Fruit fly (Drosophila melanogaster) whole organism, embryonic: ENCODE measurements around the gene CG44008.

Source experiments
- ATbp ChIP-seq: fragments of 200-800 bp; sonication (Bioruptor generic); optimal IDR thresholded peaks from 2 replicates; lab custom pipeline; 2017; ENCODE audit warnings: missing biosample characterization, mild to moderate bottlenecking, missing genetic modification characterization, missing genetic modification reagents
- Aef1 ChIP-seq: fragments of 200-800 bp; sonication (Bioruptor generic); IDR thresholded peaks from 3 replicates; pipeline ENCODE4 v1.3.6; 2022; ENCODE audit warnings: missing biosample characterization, missing genetic modification characterization
- B-H2 ChIP-seq: fragments of 200-800 bp; sonication (Bioruptor generic); optimal IDR thresholded peaks from 2 replicates; lab custom pipeline; 2018; ENCODE audit warnings: missing biosample characterization, mild to moderate bottlenecking, missing genetic modification characterization
- CG10543 ChIP-seq: fragments of 200-800 bp; sonication (Bioruptor generic); optimal IDR thresholded peaks from 3 replicates; lab custom pipeline; 2017; ENCODE audit warnings: missing biosample characterization, mild to moderate bottlenecking, missing genetic modification characterization, moderate library complexity
- CG11560 ChIP-seq: fragments of 200-800 bp; sonication (Bioruptor generic); IDR thresholded peaks from 3 replicates; pipeline ENCODE4 v1.3.6; 2022; ENCODE audit warnings: missing biosample characterization, missing genetic modification characterization
- CG12942 ChIP-seq: fragments of 200-800 bp; sonication (Bioruptor generic); optimal IDR thresholded peaks from 3 replicates; lab custom pipeline; 2016; ENCODE audit warnings: missing biosample characterization, missing genetic modification characterization
- CG15514 ChIP-seq: fragments of 200-800 bp; sonication (Bioruptor generic); optimal IDR thresholded peaks from 3 replicates; lab custom pipeline; 2017; ENCODE audit warnings: missing biosample characterization, missing genetic modification characterization, mild to moderate bottlenecking, moderate library complexity, missing genetic modification reagents
- CG1602 ChIP-seq: fragments of 200-800 bp; sonication (Bioruptor generic); optimal IDR thresholded peaks from 3 replicates; lab custom pipeline; 2016; ENCODE audit warnings: missing biosample characterization, missing genetic modification characterization
- CG17359 ChIP-seq: fragments of 200-800 bp; sonication (Bioruptor generic); optimal IDR thresholded peaks from 3 replicates; lab custom pipeline; 2018; ENCODE audit warnings: missing biosample characterization, mild to moderate bottlenecking, missing genetic modification characterization, moderate library complexity
- CG18764 ChIP-seq: fragments of 200-800 bp; sonication (Bioruptor generic); optimal IDR thresholded peaks from 3 replicates; lab custom pipeline; 2016; ENCODE audit warnings: missing biosample characterization, missing genetic modification characterization
- CG2116 ChIP-seq: fragments of 200-800 bp; sonication (Bioruptor generic); optimal IDR thresholded peaks from 3 replicates; lab custom pipeline; 2018; ENCODE audit warnings: missing biosample characterization, mild to moderate bottlenecking, missing genetic modification characterization
- CG30403 ChIP-seq: fragments of 200-800 bp; sonication (Bioruptor generic); optimal IDR thresholded peaks from 3 replicates; lab custom pipeline; 2016; ENCODE audit warnings: missing biosample characterization, missing genetic modification characterization
- CG31441 ChIP-seq: fragments of 200-800 bp; sonication (Bioruptor generic); IDR thresholded peaks from 2 replicates; pipeline ENCODE4 v1.3.6; 2022; ENCODE audit warnings: missing biosample characterization, missing genetic modification characterization
- CG6272 ChIP-seq: fragments of 200-800 bp; sonication (Bioruptor generic); IDR thresholded peaks from 2 replicates; pipeline ENCODE4 v1.3.6; 2022; ENCODE audit warnings: missing biosample characterization, missing genetic modification characterization
- CG6791 ChIP-seq: fragments of 200-800 bp; sonication (Bioruptor generic); IDR thresholded peaks from 3 replicates; pipeline ENCODE4 v1.3.6; 2022; ENCODE audit warnings: missing biosample characterization, missing genetic modification characterization; ENCODE audit not compliant: partially characterized antibody
- CG9609 ChIP-seq: fragments of 200-800 bp; sonication (Bioruptor generic); optimal IDR thresholded peaks from 3 replicates; lab custom pipeline; 2016; ENCODE audit warnings: missing biosample characterization, missing genetic modification characterization
- CG9817 ChIP-seq: fragments of 200-800 bp; sonication (Bioruptor generic); optimal IDR thresholded peaks from 2 replicates; lab custom pipeline; 2018; ENCODE audit warnings: missing biosample characterization, mild to moderate bottlenecking, missing genetic modification characterization, moderate library complexity
- Camta ChIP-seq: fragments of 200-800 bp; sonication (Bioruptor generic); optimal IDR thresholded peaks from 2 replicates; lab custom pipeline; 2016; ENCODE audit warnings: missing biosample characterization, missing genetic modification characterization
- CoRest ChIP-seq: fragments of 200-800 bp; sonication (Bioruptor generic); optimal IDR thresholded peaks from 3 replicates; lab custom pipeline; 2018; ENCODE audit warnings: missing biosample characterization, mild to moderate bottlenecking, missing genetic modification characterization, moderate library complexity
- D19A ChIP-seq: fragments of 200-800 bp; optimal IDR thresholded peaks from 3 replicates; lab custom pipeline; 2019; ENCODE audit warnings: missing biosample characterization, mild to moderate bottlenecking, missing genetic modification characterization, moderate library complexity
- Dbx ChIP-seq: fragments of 200-800 bp; sonication (Bioruptor generic); IDR thresholded peaks from 3 replicates; pipeline ENCODE4 v1.3.6; 2022; ENCODE audit warnings: missing biosample characterization, missing genetic modification characterization
- H15 ChIP-seq: fragments of 200-800 bp; sonication (Bioruptor generic); IDR thresholded peaks from 3 replicates; pipeline ENCODE4 v1.3.6; 2022; ENCODE audit warnings: missing biosample characterization, missing genetic modification characterization
- HHEX ChIP-seq: fragments of 200-800 bp; sonication (Bioruptor generic); optimal IDR thresholded peaks from 3 replicates; lab custom pipeline; 2017; ENCODE audit warnings: missing biosample characterization, mild to moderate bottlenecking, missing genetic modification characterization, missing genetic modification reagents
- HLH54F ChIP-seq: fragments of 200-800 bp; sonication (Bioruptor generic); optimal IDR thresholded peaks from 3 replicates; lab custom pipeline; 2016; ENCODE audit warnings: missing biosample characterization, missing genetic modification characterization
- Hand ChIP-seq: fragments of 200-800 bp; sonication (Bioruptor generic); optimal IDR thresholded peaks from 2 replicates; lab custom pipeline; 2017; ENCODE audit warnings: mild to moderate bottlenecking, missing biosample characterization, missing genetic modification reagents, missing genetic modification characterization
- Hmr ChIP-seq: fragments of 200-800 bp; sonication (Bioruptor generic); optimal IDR thresholded peaks from 3 replicates; lab custom pipeline; 2017; ENCODE audit warnings: mild to moderate bottlenecking, missing biosample characterization, missing genetic modification reagents, missing genetic modification characterization
- Hr39 ChIP-seq: fragments of >200 bp; optimal IDR thresholded peaks from 2 replicates; lab custom pipeline; 2017
- Meics ChIP-seq: fragments of 200-800 bp; sonication (Bioruptor generic); optimal IDR thresholded peaks from 2 replicates; lab custom pipeline; 2017; ENCODE audit warnings: missing biosample characterization, mild to moderate bottlenecking, missing genetic modification characterization
- NFAT ChIP-seq: fragments of 200-800 bp; sonication (Bioruptor generic); IDR thresholded peaks from 2 replicates; pipeline ENCODE4 v1.3.6; 2022; ENCODE audit warnings: missing biosample characterization, missing genetic modification characterization
- Nf-YC ChIP-seq: fragments of 200-800 bp; optimal IDR thresholded peaks from 3 replicates; lab custom pipeline; 2019; ENCODE audit warnings: missing biosample characterization, mild to moderate bottlenecking, missing genetic modification characterization, moderate library complexity
- Sox102F ChIP-seq: fragments of 200-800 bp; sonication (Bioruptor generic); optimal IDR thresholded peaks from 2 replicates; lab custom pipeline; 2018; ENCODE audit warnings: missing biosample characterization, mild to moderate bottlenecking, missing genetic modification characterization, moderate library complexity
- Sry-δ ChIP-seq: fragments of 200-800 bp; sonication (Bioruptor generic); optimal IDR thresholded peaks from 2 replicates; lab custom pipeline; 2016; ENCODE audit warnings: missing biosample characterization, missing genetic modification characterization
- Taf1 ChIP-seq: fragments of 200-800 bp; sonication (Bioruptor generic); IDR thresholded peaks from 2 replicates; pipeline ENCODE4 v1.3.6; 2022; ENCODE audit warnings: missing biosample characterization, missing genetic modification characterization
- Trl ChIP-seq, 3 experiments: fragments of >200 bp in 2 of 3; fragments of 200-800 bp in 1 of 3; sonication (Bioruptor generic) in 1 of 3; optimal IDR thresholded peaks; 2 replicates in 1 of 3; 3 replicates in 2 of 3; lab custom pipeline; 2016 to 2017; ENCODE audit warnings: missing biosample characterization in 1 of 3, missing genetic modification characterization in 1 of 3
- Xbp1 ChIP-seq: fragments of 200-800 bp; sonication (Bioruptor generic); optimal IDR thresholded peaks from 3 replicates; lab custom pipeline; 2016; ENCODE audit warnings: missing biosample characterization, mild to moderate bottlenecking, missing genetic modification characterization
- bab2 ChIP-seq: fragments of 200-800 bp; sonication (Bioruptor generic); optimal IDR thresholded peaks from 2 replicates; lab custom pipeline; 2016; ENCODE audit warnings: missing biosample characterization, missing genetic modification characterization
- bcd ChIP-seq: fragments of 200-800 bp; sonication (Bioruptor generic); optimal IDR thresholded peaks from 2 replicates; lab custom pipeline; 2017; ENCODE audit warnings: missing biosample characterization, mild to moderate bottlenecking, missing genetic modification characterization
- btn ChIP-seq: fragments of 200-800 bp; sonication (Bioruptor generic); optimal IDR thresholded peaks from 2 replicates; lab custom pipeline; 2016; ENCODE audit warnings: missing biosample characterization, missing genetic modification characterization
- dimm ChIP-seq: fragments of 200-800 bp; sonication (Bioruptor generic); IDR thresholded peaks from 2 replicates; pipeline ENCODE4 v1.3.6; 2022; ENCODE audit warnings: missing biosample characterization, missing genetic modification characterization
- dm ChIP-seq: fragments of 200-800 bp; sonication (Bioruptor generic); optimal IDR thresholded peaks from 3 replicates; lab custom pipeline; 2016; ENCODE audit warnings: missing biosample characterization, missing genetic modification characterization
- emc ChIP-seq: fragments of 200-800 bp; sonication (Bioruptor generic); optimal IDR thresholded peaks from 2 replicates; lab custom pipeline; 2016; ENCODE audit warnings: missing biosample characterization, missing genetic modification characterization
- ems ChIP-seq: fragments of 200-800 bp; sonication (Bioruptor generic); optimal IDR thresholded peaks from 3 replicates; lab custom pipeline; 2016; ENCODE audit warnings: missing biosample characterization, missing genetic modification characterization
- her ChIP-seq: fragments of 200-800 bp; sonication (Bioruptor generic); optimal IDR thresholded peaks from 2 replicates; lab custom pipeline; 2016; ENCODE audit warnings: missing biosample characterization, missing genetic modification characterization
- hkb ChIP-seq, 2 experiments: fragments of 200-800 bp in 1 of 2; fragments of >200 bp in 1 of 2; sonication (Bioruptor generic) in 1 of 2; IDR thresholded peaks in 1 of 2; optimal IDR thresholded peaks in 1 of 2; 2 replicates each; pipeline versions ENCODE4 v1.3.6 to Lab custom; 2017 to 2022; ENCODE audit warnings: missing biosample characterization in 1 of 2, missing genetic modification characterization in 1 of 2
- ind ChIP-seq: fragments of 200-800 bp; sonication (Bioruptor generic); optimal IDR thresholded peaks from 3 replicates; lab custom pipeline; 2016; ENCODE audit warnings: missing biosample characterization, missing genetic modification characterization
- pho ChIP-seq: fragments of 200-800 bp; sonication (Bioruptor generic); optimal IDR thresholded peaks from 2 replicates; lab custom pipeline; 2016; ENCODE audit warnings: missing biosample characterization, missing genetic modification characterization
- pnt ChIP-seq: fragments of 200-800 bp; sonication (Bioruptor generic); optimal IDR thresholded peaks from 3 replicates; lab custom pipeline; 2016; ENCODE audit warnings: missing biosample characterization, missing genetic modification characterization
- repo ChIP-seq: fragments of 200-800 bp; sonication (Bioruptor generic); optimal IDR thresholded peaks from 2 replicates; lab custom pipeline; 2016; ENCODE audit warnings: missing biosample characterization, missing genetic modification characterization
- sob ChIP-seq: fragments of 200-800 bp; sonication (Bioruptor generic); IDR thresholded peaks from 2 replicates; pipeline ENCODE4 v1.3.6; 2022; ENCODE audit warnings: missing biosample characterization, missing genetic modification characterization
- stwl ChIP-seq: fragments of 200-800 bp; sonication (Bioruptor generic); optimal IDR thresholded peaks from 3 replicates; lab custom pipeline; 2018; ENCODE audit warnings: missing biosample characterization, mild to moderate bottlenecking, missing genetic modification characterization, moderate library complexity
- zfh1 ChIP-seq: fragments of 200-800 bp; sonication (Bioruptor generic); IDR thresholded peaks from 3 replicates; pipeline ENCODE4 v1.3.6; 2022; ENCODE audit warnings: missing biosample characterization, missing genetic modification characterization

The CG44008 gene

dm6 chr2L:11829277-11829676, 13.0 kb downstream of the CG44008 start, which contains the start of gene esc (continued):
- TF ChIP-seq sob (GFP tag; lab: Robert Waterston, UW) (peak; percentile 61; the same call in 1 of the 2 replicates), ATbp (GFP tag; lab: Kevin White, UChicago) (no peak), emc (GFP tag; lab: Kevin White, UChicago) (peak; percentile 3), stwl (tag; lab: Kevin White, UChicago) (peak; percentile 98), CG18764 (GFP tag; lab: Kevin White, UChicago) (peak; percentile 2), repo (GFP tag; lab: Kevin White, UChicago) (no peak), CG10543 (GFP tag; lab: Kevin White, UChicago) (no peak), B-H2 (GFP tag; lab: Kevin White, UChicago) (no peak), hkb (optimal IDR thresholded peaks at IDR 0.05; lab: Kevin White, UChicago) (peak; percentile 9), hkb (GFP tag; IDR thresholded peaks at IDR 0.05; lab: Robert Waterston, UW) (no peak), CG9609 (peak; percentile 49), CG30403 (GFP tag; lab: Kevin White, UChicago) (peak; percentile 45), CG2116 (peak; percentile 46), ems (GFP tag; lab: Kevin White, UChicago) (peak; percentile 25), Nf-YC (tag; lab: Kevin White, UChicago) (no peak), H15 (GFP tag; lab: Robert Waterston, UW) (no peak), HHEX (GFP tag; lab: Kevin White, UChicago) (no peak), CG6791 (GFP tag; lab: Robert Waterston, UW) (peak; percentile 64; the same call in 2 of the 3 replicates), bcd (GFP tag; lab: Kevin White, UChicago) (peak; percentile 26), zfh1 (GFP tag; lab: Robert Waterston, UW) (peak; percentile 39; the same call in 1 of the 3 replicates), Trl (optimal IDR thresholded peaks at IDR 0.05; lab: Kevin White, UChicago) (no peak), Trl (GFP tag; optimal IDR thresholded peaks at IDR 0.05; lab: Kevin White, UChicago) (peak; percentile 18), CG12942 (peak; percentile 29), pho (peak; percentile 29), dimm (GFP tag; lab: Robert Waterston, UW) (no peak), CG9817 (tag; lab: Kevin White, UChicago) (peak; percentile 23), pnt (GFP tag; lab: Kevin White, UChicago) (no peak), Hand (no peak), CG6272 (no peak), NFAT (GFP tag; lab: Robert Waterston, UW) (peak; percentile 4; the same call in 1 of the 2 replicates), btn (GFP tag; lab: Kevin White, UChicago) (peak; percentile 5), CoRest (tag; lab: Kevin White, UChicago) (peak; percentile 49), Meics (GFP tag; lab: Kevin White, UChicago) (no peak), CG11560 (tag; lab: Robert Waterston, UW) (no peak), CG15514 (GFP tag; lab: Kevin White, UChicago) (peak; percentile 46), Aef1 (GFP tag; lab: Robert Waterston, UW) (no peak), Dbx (GFP tag; lab: Robert Waterston, UW) (no peak; the same call in 2 of the 3 replicates), Sry-δ (GFP tag; lab: Kevin White, UChicago) (peak; percentile 59), D19A (no peak), bab2 (GFP tag; lab: Kevin White, UChicago) (no peak), her (GFP tag; lab: Kevin White, UChicago) (peak; percentile 43), dm (GFP tag; lab: Kevin White, UChicago) (peak; percentile 26), Hmr (GFP tag; lab: Kevin White, UChicago) (peak; percentile 38), HLH54F (GFP tag; lab: Kevin White, UChicago) (peak; percentile 52), Taf1 (GFP tag; lab: Robert Waterston, UW) (no peak), CG17359 (tag; lab: Kevin White, UChicago) (no peak), CG1602 (GFP tag; lab: Kevin White, UChicago) (peak; percentile 37), Camta (peak; percentile 11), ind (GFP tag; lab: Kevin White, UChicago) (no peak), Xbp1 (GFP tag; lab: Kevin White, UChicago) (peak; percentile 27), CG31441 (no peak), Sox102F (no peak), Hr39 (no peak)
